Fruit fly (Drosophila melanogaster): ENCODE results near the gene sas.

sas gene

DNA sequence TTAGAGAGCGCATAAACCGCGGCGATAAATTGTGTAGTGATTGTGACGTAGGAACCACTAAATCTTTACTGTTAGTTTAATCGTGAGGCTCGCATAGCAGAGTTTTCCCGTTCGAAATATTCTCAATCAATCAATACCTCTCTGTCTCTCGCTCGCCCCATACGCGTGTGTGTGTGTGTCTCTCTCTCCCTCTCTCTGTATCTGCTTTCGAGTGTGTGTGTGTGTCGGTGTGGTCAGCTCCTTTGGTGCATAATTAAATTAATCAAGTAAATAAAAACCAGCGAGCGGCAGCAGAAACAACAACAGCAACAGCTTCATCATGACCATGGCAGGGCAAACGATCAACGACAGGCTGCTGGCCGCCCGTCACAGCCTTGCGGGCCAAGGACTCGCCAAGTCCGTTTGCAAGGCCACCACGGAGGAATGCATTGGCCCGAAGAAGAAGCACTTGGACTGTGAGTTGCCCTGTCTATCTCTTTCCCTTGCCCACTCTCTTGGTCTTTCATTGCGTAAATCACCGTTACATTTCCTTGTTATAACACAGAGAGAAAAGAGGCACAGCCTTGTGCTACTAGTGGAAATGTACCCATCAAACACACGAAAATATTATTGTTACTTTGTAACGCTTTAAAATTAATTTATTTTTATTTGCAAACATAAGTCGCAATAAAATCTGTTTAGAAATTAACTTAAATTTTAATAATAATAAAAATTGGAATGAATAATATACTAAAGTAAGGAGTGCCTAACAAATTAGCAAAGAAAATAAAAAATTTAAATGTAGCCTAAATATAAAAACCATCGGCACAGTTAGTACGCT lies 24.7 kb downstream of the sas start (continued):
- TF ChIP-seq gem (tag; optimal IDR thresholded peaks at IDR 0.05) (peak; percentile 66), D19A (tag; optimal IDR thresholded peaks at IDR 0.05) (peak; percentile 5), onecut (GFP tag; IDR thresholded peaks at IDR 0.05) (peak; percentile 89), CG2712 (tag; optimal IDR thresholded peaks at IDR 0.05) (peak; percentile 54), Ssrp (tag; optimal IDR thresholded peaks at IDR 0.05) (peak; percentile 37), Pdp1 (GFP tag; optimal IDR thresholded peaks at IDR 0.05) (peak in 1 of 2 experiments; percentile 39), H2.0 (GFP tag; IDR thresholded peaks at IDR 0.05) (0 out of 2 replicates have a peak, but pooled peaks have one; percentile 15), lola (GFP tag; optimal IDR thresholded peaks at IDR 0.05) (peak in 1 of 3 experiments; percentile 32), CG4360 (GFP tag; IDR thresholded peaks at IDR 0.05) (peak; percentile 12; the same call in 1 of the 2 replicates), ranshi (GFP tag; IDR thresholded peaks at IDR 0.05) (0 out of 2 replicates have a peak, but pooled peaks have one; percentile 13), Sry-δ (GFP tag; optimal IDR thresholded peaks at IDR 0.05) (peak; percentile 7), D (optimal IDR thresholded peaks at IDR 0.05) (peak; percentile 21), D (GFP tag; optimal IDR thresholded peaks at IDR 0.05) (no peak), Doc3 (GFP tag; IDR thresholded peaks at IDR 0.05; ENCODE audit: partially characterized antibody) (0 out of 3 replicates have a peak, but pooled peaks have one; percentile 31), ro (GFP tag; IDR thresholded peaks at IDR 0.05) (no peak), BEAF-32 (GFP tag; optimal IDR thresholded peaks at IDR 0.05) (peak; percentile 30), CG15479 (GFP tag; optimal IDR thresholded peaks at IDR 0.05) (peak; percentile 27), gfzf (GFP tag; optimal IDR thresholded peaks at IDR 0.05) (peak; percentile 19), cg (GFP tag; optimal IDR thresholded peaks at IDR 0.05) (peak; percentile 96), Kr (GFP tag; optimal IDR thresholded peaks at IDR 0.05) (no peak), CG8281 (tag; optimal IDR thresholded peaks at IDR 0.05) (peak; percentile 96), CG10462 (GFP tag; optimal IDR thresholded peaks at IDR 0.05) (peak; percentile 23), az2 (GFP tag; optimal IDR thresholded peaks at IDR 0.05) (peak; percentile 27), sens (GFP tag) (peak; percentile 11), sima (GFP tag; optimal IDR thresholded peaks at IDR 0.05) (no peak), emc (GFP tag; optimal IDR thresholded peaks at IDR 0.05) (no peak), lbe (GFP tag; optimal IDR thresholded peaks at IDR 0.05) (no peak), CG34224 (GFP tag; IDR thresholded peaks at IDR 0.05; ENCODE audit: partially characterized antibody) (0 out of 3 replicates have a peak, but pooled peaks have one; percentile 34), chinmo (GFP tag; IDR thresholded peaks at IDR 0.05; ENCODE audit: partially characterized antibody) (0 out of 4 replicates have a peak, but pooled peaks have one; percentile 52), ftz-f1 (GFP tag; optimal IDR thresholded peaks at IDR 0.05) (peak; percentile 65), kni (GFP tag; optimal IDR thresholded peaks at IDR 0.05) (peak; percentile 5), CG14050 (GFP tag; IDR thresholded peaks at IDR 0.05) (no peak), MESR4 (GFP tag; optimal IDR thresholded peaks at IDR 0.05) (peak; percentile 81), CG1832 (GFP tag; optimal IDR thresholded peaks at IDR 0.05) (peak; percentile 53), Ets65A (GFP tag) (peak; percentile 61), pros (GFP tag; optimal IDR thresholded peaks at IDR 0.05) (peak; percentile 3), grau (tag; optimal IDR thresholded peaks at IDR 0.05) (no peak), Dref (GFP tag; IDR thresholded peaks at IDR 0.05) (no peak), zf30C (GFP tag; optimal IDR thresholded peaks at IDR 0.05) (peak; percentile 72), wdn (GFP tag; IDR thresholded peaks at IDR 0.05) (no peak), Dll (GFP tag; IDR thresholded peaks at IDR 0.05; ENCODE audit: partially characterized antibody) (peak; percentile 35; the same call in 1 of the 4 replicates), CG2120 (GFP tag; optimal IDR thresholded peaks at IDR 0.05) (peak; percentile 15), CG17361 (GFP tag; IDR thresholded peaks at IDR 0.05) (peak; percentile 61; the same call in 2 of the 3 replicates), Trl (optimal IDR thresholded peaks at IDR 0.05) (peak; percentile 84 to 92), Trl (GFP tag; optimal IDR thresholded peaks at IDR 0.05) (peak; percentile 31), HLH4C (GFP tag; IDR thresholded peaks at IDR 0.05; ENCODE audit: partially characterized antibody) (0 out of 3 replicates have a peak, but pooled peaks have one; percentile 35), nerfin-1 (tag; optimal IDR thresholded peaks at IDR 0.05) (peak; percentile 87)

Measured in whole organism, embryonic.